Fruit fly (Drosophila melanogaster) Kc167 (cell line): ENCODE results near the gene CG15023.

Experiments used
- h ChIP-seq: fragments of >200 bp; optimal IDR thresholded peaks from 3 replicates; lab custom pipeline; 2018; ENCODE audit warnings: missing external identifiers
- insv ChIP-seq: fragments of >200 bp; optimal IDR thresholded peaks from 3 replicates; lab custom pipeline; 2018; ENCODE audit warnings: missing external identifiers

DNA sequence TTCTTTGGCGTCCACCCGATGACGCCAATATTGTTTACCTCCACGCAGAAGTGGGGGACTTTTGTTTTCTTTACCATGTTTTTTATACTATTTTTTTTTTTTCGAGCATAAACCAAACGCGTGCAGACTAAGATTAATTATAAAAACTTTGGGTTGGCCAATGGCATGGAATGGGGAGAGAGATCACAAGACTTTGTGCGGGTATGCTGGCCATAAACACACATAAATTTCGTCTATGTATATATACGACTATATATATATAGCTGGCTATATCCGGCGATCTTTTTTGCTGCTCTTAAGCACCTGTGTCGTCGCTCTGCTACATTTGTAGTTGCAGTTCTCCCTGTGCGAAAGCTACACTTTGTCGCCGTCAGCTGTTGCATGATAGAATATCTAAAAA lies 49.4 kb downstream of the CG15023 start:
- TF ChIP-seq insv (lab: Kevin White, UChicago) (no peak), h (lab: Kevin White, UChicago) (no peak)
